Worm (Caenorhabditis elegans) whole organism, early embryonic: ENCODE results near the gene bud-31.

Experiments used
- B0310.2 ChIP-seq: sonication (generic microtip); optimal IDR thresholded peaks from 2 replicates; lab custom pipeline; 2016; ENCODE audit warnings: mild to moderate bottlenecking, missing genetic modification characterization, missing compliant biosample characterization
- F13C5.2 ChIP-seq: sonication (generic microtip); optimal IDR thresholded peaks from 2 replicates; lab custom pipeline; 2017; ENCODE audit warnings: mild to moderate bottlenecking, missing genetic modification characterization, inconsistent platforms, missing compliant biosample characterization
- aly-1 ChIP-seq: sonication (generic microtip); optimal IDR thresholded peaks from 2 replicates; lab custom pipeline; 2016; ENCODE audit warnings: missing genetic modification characterization, missing compliant biosample characterization
- ama-1 ChIP-seq: fragments of 150-350 bp; optimal IDR thresholded peaks from 2 replicates; lab custom pipeline; 2014
- ceh-13 ChIP-seq: fragments of 200-800 bp; sonication (Bioruptor generic); optimal IDR thresholded peaks from 2 replicates; lab custom pipeline; 2018; ENCODE audit warnings: mild to moderate bottlenecking, missing genetic modification characterization, missing compliant biosample characterization
- ceh-36 ChIP-seq: sonication (generic microtip); optimal IDR thresholded peaks from 2 replicates; lab custom pipeline; 2016; ENCODE audit warnings: missing genetic modification characterization, inconsistent platforms, missing compliant biosample characterization
- ets-7 ChIP-seq: sonication (generic microtip); optimal IDR thresholded peaks from 2 replicates; lab custom pipeline; 2016; ENCODE audit warnings: missing genotype, missing genetic modification characterization, missing compliant biosample characterization
- flt-1 ChIP-seq: fragments of 200-800 bp; sonication (Bioruptor generic); IDR thresholded peaks from 2 replicates; pipeline ENCODE4 v1.3.6; 2022; ENCODE audit warnings: missing genetic modification characterization, missing compliant biosample characterization
- hmbx-1 ChIP-seq: sonication (generic microtip); optimal IDR thresholded peaks from 2 replicates; lab custom pipeline; 2016; ENCODE audit warnings: mild to moderate bottlenecking, missing genetic modification characterization, missing compliant biosample characterization
- hmg-4 ChIP-seq: fragments of 200-800 bp; sonication (Bioruptor generic); optimal IDR thresholded peaks from 2 replicates; lab custom pipeline; 2018; ENCODE audit warnings: mild to moderate bottlenecking, missing genetic modification characterization, missing compliant biosample characterization
- hnd-1 ChIP-seq: sonication (generic microtip); optimal IDR thresholded peaks from 2 replicates; lab custom pipeline; 2016; ENCODE audit warnings: missing genetic modification characterization, missing compliant biosample characterization
- pes-1 ChIP-seq: fragments of 200-800 bp; sonication (Bioruptor generic); IDR thresholded peaks from 2 replicates; pipeline ENCODE4 v1.3.6; 2022; ENCODE audit warnings: missing genetic modification reagents, missing genetic modification characterization, missing compliant biosample characterization
- scrt-1 ChIP-seq: fragments of 200-800 bp; sonication (Bioruptor generic); IDR thresholded peaks from 2 replicates; pipeline ENCODE4 v1.3.6; 2022; ENCODE audit warnings: missing genetic modification characterization, missing compliant biosample characterization
- sea-1 ChIP-seq: fragments of 200-800 bp; sonication (Bioruptor generic); conservative IDR thresholded peaks from 2 replicates; pipeline ENCODE4 v1.3.6; 2022; ENCODE audit warnings: missing genetic modification characterization, missing compliant biosample characterization
- tbx-11 ChIP-seq: fragments of 200-800 bp; sonication (Bioruptor generic); IDR thresholded peaks from 2 replicates; pipeline ENCODE4 v1.3.6; 2022; ENCODE audit warnings: missing genetic modification characterization, missing compliant biosample characterization
- tbx-37 ChIP-seq: fragments of 200-800 bp; sonication (Bioruptor generic); conservative IDR thresholded peaks from 2 replicates; pipeline ENCODE4 v1.3.6; 2022; ENCODE audit warnings: missing genetic modification reagents, missing genetic modification characterization, missing compliant biosample characterization
- tra-4 ChIP-seq: sonication (generic microtip); optimal IDR thresholded peaks from 2 replicates; lab custom pipeline; 2017; ENCODE audit warnings: missing genetic modification characterization, missing compliant biosample characterization

bud-31 gene

ce11 chrIII:9735857-9736256 lies 39.5 kb upstream of the bud-31 start, which contains the start of gene dao-6:
dao-6 (minus strand) TSS chrIII:9736201.
- TF ChIP-seq scrt-1 (GFP tag; lab: Robert Waterston, UW), result no peak
- TF ChIP-seq ets-7 (tag; lab: Kevin White, UChicago), result no peak
- no peak for TF ChIP-seq sea-1
- no peak for TF ChIP-seq pes-1 (GFP tag; lab: Robert Waterston, UW)
- no peak for TF ChIP-seq hnd-1 (tag; lab: Kevin White, UChicago)
- no peak for TF ChIP-seq tbx-11 (GFP tag; lab: Robert Waterston, UW)
- TF ChIP-seq tbx-37 (GFP tag; lab: Robert Waterston, UW), result no peak
- TF ChIP-seq flt-1 (GFP tag; lab: Robert Waterston, UW), result no peak
- no peak for TF ChIP-seq ceh-13 (GFP tag; lab: Kevin White, UChicago)
- TF ChIP-seq hmg-4, result no peak
- TF ChIP-seq aly-1, result no peak
- no peak for TF ChIP-seq B0310.2 (tag; lab: Kevin White, UChicago)
- no peak for TF ChIP-seq tra-4 (tag; lab: Kevin White, UChicago)
- no peak for TF ChIP-seq hmbx-1 (tag; lab: Kevin White, UChicago)
- TF ChIP-seq F13C5.2 (tag; lab: Kevin White, UChicago), result no peak

- TF ChIP-seq ceh-36 (tag; lab: Kevin White, UChicago) (no peak), tbx-37 (GFP tag; lab: Robert Waterston, UW) (no peak), hmbx-1 (tag; lab: Kevin White, UChicago) (no peak), F13C5.2 (tag; lab: Kevin White, UChicago) (no peak), tbx-11 (GFP tag; lab: Robert Waterston, UW) (no peak), scrt-1 (GFP tag; lab: Robert Waterston, UW) (no peak), hmg-4 (no peak), aly-1 (no peak), flt-1 (GFP tag; lab: Robert Waterston, UW) (no peak), ceh-13 (GFP tag; lab: Kevin White, UChicago) (no peak), tra-4 (tag; lab: Kevin White, UChicago) (no peak), sea-1 (no peak), ama-1 (no peak), ets-7 (tag; lab: Kevin White, UChicago) (no peak)
Observed at ce11 chrIII:9734030-9734429, 37.7 kb upstream of the bud-31 start.

- TF ChIP-seq tbx-37 (GFP tag; lab: Robert Waterston, UW) (no peak), aly-1 (no peak), flt-1 (GFP tag; lab: Robert Waterston, UW) (no peak), ets-7 (tag; lab: Kevin White, UChicago) (no peak), ceh-36 (tag; lab: Kevin White, UChicago) (no peak), tbx-11 (GFP tag; lab: Robert Waterston, UW) (no peak), hmbx-1 (tag; lab: Kevin White, UChicago) (no peak), pes-1 (GFP tag; lab: Robert Waterston, UW) (no peak), tra-4 (tag; lab: Kevin White, UChicago) (no peak), ama-1 (no peak), B0310.2 (tag; lab: Kevin White, UChicago) (no peak), scrt-1 (GFP tag; lab: Robert Waterston, UW) (no peak), hmg-4 (no peak), F13C5.2 (tag; lab: Kevin White, UChicago) (no peak), hnd-1 (tag; lab: Kevin White, UChicago) (no peak), ceh-13 (GFP tag; lab: Kevin White, UChicago) (no peak), sea-1 (no peak)
Observed at ce11 chrIII:9733333-9733732, 37.0 kb upstream of the bud-31 start.

ce11 chrIII:9731313-9731912 lies 35.1 kb upstream of the bud-31 start:
- TF ChIP-seq hmg-4 (no peak), pes-1 (GFP tag; lab: Robert Waterston, UW) (no peak), tbx-11 (GFP tag; lab: Robert Waterston, UW) (no peak), flt-1 (GFP tag; lab: Robert Waterston, UW) (no peak)

ce11 chrIII:9730407-9730806 lies 34.1 kb upstream of the bud-31 start:
- TF ChIP-seq pes-1 (GFP tag; lab: Robert Waterston, UW) (no peak), aly-1 (no peak)

- no peak for TF ChIP-seq scrt-1 (GFP tag; lab: Robert Waterston, UW)
- TF ChIP-seq tbx-11 (GFP tag; lab: Robert Waterston, UW), result no peak
- no peak for TF ChIP-seq ama-1
- no peak for TF ChIP-seq flt-1 (GFP tag; lab: Robert Waterston, UW)
- TF ChIP-seq F13C5.2 (tag; lab: Kevin White, UChicago), result no peak
- TF ChIP-seq tra-4 (tag; lab: Kevin White, UChicago), result no peak
- no peak for TF ChIP-seq tbx-37 (GFP tag; lab: Robert Waterston, UW)
- TF ChIP-seq B0310.2 (tag; lab: Kevin White, UChicago), result no peak
- TF ChIP-seq hmg-4, result no peak
- no peak for TF ChIP-seq aly-1
- TF ChIP-seq hmbx-1 (tag; lab: Kevin White, UChicago), result no peak
- no peak for TF ChIP-seq ets-7 (tag; lab: Kevin White, UChicago)
- TF ChIP-seq hnd-1 (tag; lab: Kevin White, UChicago), result no peak
Observed at ce11 chrIII:9727439-9727838, 31.1 kb upstream of the bud-31 start, which contains the start of gene C07A9.12. C07A9.12 (minus strand) TSS chrIII:9727539.

ce11 chrIII:9725114-9725513 lies 28.8 kb upstream of the bud-31 start, which contains the start of gene clec-162:
clec-162 (minus strand) TSS chrIII:9725214.
- TF ChIP-seq B0310.2 (tag; lab: Kevin White, UChicago) (no peak), flt-1 (GFP tag; lab: Robert Waterston, UW) (no peak), tbx-37 (GFP tag; lab: Robert Waterston, UW) (no peak), F13C5.2 (tag; lab: Kevin White, UChicago) (no peak), hmbx-1 (tag; lab: Kevin White, UChicago) (no peak), ceh-13 (GFP tag; lab: Kevin White, UChicago) (no peak), ceh-36 (tag; lab: Kevin White, UChicago) (no peak), ets-7 (tag; lab: Kevin White, UChicago) (no peak), aly-1 (no peak), tbx-11 (GFP tag; lab: Robert Waterston, UW) (no peak), hnd-1 (tag; lab: Kevin White, UChicago) (no peak), scrt-1 (GFP tag; lab: Robert Waterston, UW) (no peak), tra-4 (tag; lab: Kevin White, UChicago) (no peak), ama-1 (no peak), sea-1 (no peak), hmg-4 (no peak), pes-1 (GFP tag; lab: Robert Waterston, UW) (no peak)
